Worm (Caenorhabditis elegans) whole organism, L2 larva: ENCODE data around the gene T19H12.15.

Experiments
- R02D3.7 ChIP-seq: fragments of 150-350 bp; optimal IDR thresholded peaks from 2 replicates; lab custom pipeline; 2014; ENCODE audit warnings: missing biosample characterization, missing genetic modification characterization
- ceh-16 ChIP-seq: fragments of 150-350 bp; optimal IDR thresholded peaks from 2 replicates; lab custom pipeline; 2014; ENCODE audit warnings: missing biosample characterization, missing genetic modification characterization
- lin-39 ChIP-seq: fragments of 150-350 bp; optimal IDR thresholded peaks from 2 replicates; lab custom pipeline; 2014; ENCODE audit warnings: missing biosample characterization, missing genetic modification reagents, missing genetic modification characterization
- nhr-6 ChIP-seq: fragments of 150-350 bp; optimal IDR thresholded peaks from 2 replicates; lab custom pipeline; 2014; ENCODE audit warnings: missing biosample characterization, missing genetic modification characterization

DNA sequence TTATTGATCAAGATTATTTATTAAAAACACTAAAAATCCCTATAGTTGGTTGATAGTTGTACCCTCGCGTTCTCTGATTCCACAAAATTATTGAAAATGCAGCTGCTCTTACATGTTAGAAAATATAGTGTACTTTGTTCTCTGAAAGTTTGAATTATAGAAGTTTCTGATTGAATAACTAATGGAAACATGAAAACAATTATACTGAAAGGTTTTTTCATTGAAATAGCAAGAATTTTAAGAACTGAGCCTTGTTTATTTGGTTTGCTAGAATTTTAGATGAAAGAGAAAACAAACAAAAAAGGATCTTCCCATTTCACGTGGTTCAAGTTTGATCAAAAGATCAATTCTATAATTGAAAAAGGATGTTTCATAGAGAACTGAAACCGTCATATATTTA, 11.6 kb downstream of the T19H12.15 start:
- TF ChIP-seq ceh-16 (tag; lab: Kevin White, UChicago) (no peak), lin-39 (tag; lab: Kevin White, UChicago) (no peak), nhr-6 (tag; lab: Kevin White, UChicago) (no peak), R02D3.7 (tag; lab: Kevin White, UChicago) (no peak)
